Worm (Caenorhabditis elegans): ENCODE measurements around the gene B0244.15.

Gene B0244.15

ce11 chrIII:5730980-5731636 is 12.1 kb upstream of the B0244.15 start, which contains the start of the genes B0244.9 and B0244.7:
Gene B0244.9, minus strand, starts transcription at chrIII:5731030.
Gene B0244.7, plus strand, starts transcription at chrIII:5731501.
- TF ChIP-seq drap-1 (GFP tag; optimal IDR thresholded peaks at IDR 0.05) (no peak), mep-1 (tag; optimal IDR thresholded peaks at IDR 0.05) (no peak), ces-1 (GFP tag; optimal IDR thresholded peaks at IDR 0.05) (no peak), lsy-2 (tag; optimal IDR thresholded peaks at IDR 0.05) (no peak), pha-4 (tag; optimal IDR thresholded peaks at IDR 0.05) (no peak), M03D4.4 (tag; optimal IDR thresholded peaks at IDR 0.05) (no peak), sem-2 (GFP tag; optimal IDR thresholded peaks at IDR 0.05) (no peak), sptf-1 (tag; optimal IDR thresholded peaks at IDR 0.05) (no peak), nhr-2 (tag; optimal IDR thresholded peaks at IDR 0.05) (no peak), tbx-8 (GFP tag; optimal IDR thresholded peaks at IDR 0.05) (no peak), mab-5 (tag; optimal IDR thresholded peaks at IDR 0.05) (no peak), elt-1 (tag; optimal IDR thresholded peaks at IDR 0.05; ENCODE audit: borderline replicate concordance, insufficient read depth) (no peak)

ce11 chrIII:5732925-5733324 is 10.3 kb upstream of the B0244.15 start, which contains the start of gene B0244.17:
Gene B0244.17, plus strand, starts transcription at chrIII:5733225.
- TF ChIP-seq snpc-4 (tag; optimal IDR thresholded peaks at IDR 0.05), result no peak
- no peak for TF ChIP-seq mls-2 (tag; optimal IDR thresholded peaks at IDR 0.05)
- no peak for TF ChIP-seq ceh-39 (tag; optimal IDR thresholded peaks at IDR 0.05)

ce11 chrIII:5734328-5734727 is 8.9 kb upstream of the B0244.15 start:
- TF ChIP-seq sptf-1 (tag; optimal IDR thresholded peaks at IDR 0.05) (no peak), ceh-43 (GFP tag; optimal IDR thresholded peaks at IDR 0.05) (no peak), ceh-83 (GFP tag; optimal IDR thresholded peaks at IDR 0.05) (no peak), bed-3 (GFP tag; optimal IDR thresholded peaks at IDR 0.05) (no peak), zip-8 (tag; optimal IDR thresholded peaks at IDR 0.05) (no peak), nhr-237 (tag; optimal IDR thresholded peaks at IDR 0.05) (no peak), sem-2 (GFP tag; optimal IDR thresholded peaks at IDR 0.05) (no peak), flh-1 (GFP tag; optimal IDR thresholded peaks at IDR 0.05) (no peak)

- TF ChIP-seq snpc-4 (tag; optimal IDR thresholded peaks at IDR 0.05) (no peak), sem-2 (GFP tag; optimal IDR thresholded peaks at IDR 0.05) (no peak), flh-1 (GFP tag; optimal IDR thresholded peaks at IDR 0.05) (no peak), ceh-83 (GFP tag; optimal IDR thresholded peaks at IDR 0.05) (no peak), nhr-237 (tag; optimal IDR thresholded peaks at IDR 0.05) (no peak), nhr-28 (tag; optimal IDR thresholded peaks at IDR 0.05) (no peak), lin-13 (tag; optimal IDR thresholded peaks at IDR 0.05) (no peak), lin-32 (GFP tag; optimal IDR thresholded peaks at IDR 0.05) (no peak), mab-5 (tag; optimal IDR thresholded peaks at IDR 0.05) (no peak), blmp-1 (tag; optimal IDR thresholded peaks at IDR 0.05) (no peak), zip-8 (tag; optimal IDR thresholded peaks at IDR 0.05) (no peak), unc-39 (tag; optimal IDR thresholded peaks at IDR 0.05) (no peak), hlh-1 (tag; optimal IDR thresholded peaks at IDR 0.05) (no peak), bed-3 (GFP tag; optimal IDR thresholded peaks at IDR 0.05) (no peak), nhr-76 (tag; optimal IDR thresholded peaks at IDR 0.05) (no peak)
Measured at ce11 chrIII:5734905-5735304, 8.3 kb upstream of the B0244.15 start, which contains the start of gene B0244.10. Gene B0244.10, plus strand, starts transcription at chrIII:5735158.

- no peak for TF ChIP-seq ces-1 (GFP tag; optimal IDR thresholded peaks at IDR 0.05)
- no peak for TF ChIP-seq flh-1 (GFP tag; optimal IDR thresholded peaks at IDR 0.05)
- TF ChIP-seq ceh-43 (GFP tag; optimal IDR thresholded peaks at IDR 0.05), result no peak
- TF ChIP-seq elt-3 (tag; optimal IDR thresholded peaks at IDR 0.05), result no peak
- no peak for TF ChIP-seq lin-32 (GFP tag; optimal IDR thresholded peaks at IDR 0.05)
- TF ChIP-seq mep-1 (tag; optimal IDR thresholded peaks at IDR 0.05), result no peak
- TF ChIP-seq mab-5 (tag; optimal IDR thresholded peaks at IDR 0.05), result no peak
- TF ChIP-seq blmp-1 (tag; optimal IDR thresholded peaks at IDR 0.05), result no peak
- no peak for TF ChIP-seq nhr-237 (tag; optimal IDR thresholded peaks at IDR 0.05)
- no peak for TF ChIP-seq zip-8 (tag; optimal IDR thresholded peaks at IDR 0.05)
- no peak for TF ChIP-seq ceh-39 (tag; optimal IDR thresholded peaks at IDR 0.05)
- no peak for TF ChIP-seq bed-3 (GFP tag; optimal IDR thresholded peaks at IDR 0.05)
- no peak for TF ChIP-seq unc-120 (tag; optimal IDR thresholded peaks at IDR 0.05; ENCODE audit: poor library complexity, severe bottlenecking)
- TF ChIP-seq drap-1 (GFP tag; optimal IDR thresholded peaks at IDR 0.05), result no peak
- TF ChIP-seq snpc-4 (tag; optimal IDR thresholded peaks at IDR 0.05), result no peak
- no peak for TF ChIP-seq sptf-1 (tag; optimal IDR thresholded peaks at IDR 0.05)
- no peak for TF ChIP-seq unc-39 (tag; optimal IDR thresholded peaks at IDR 0.05)
Measured at ce11 chrIII:5737708-5738107, 5.5 kb upstream of the B0244.15 start, which contains the start of gene B0244.6. Gene B0244.6, plus strand, starts transcription at chrIII:5738008.
